Worm (Caenorhabditis elegans) whole organism, dauer: ENCODE data around the gene R09F10.3.

ENCODE experiments used
- unc-62 ChIP-seq: sonication (generic microtip); optimal IDR thresholded peaks from 2 replicates; lab custom pipeline; 2017; ENCODE audit warnings: missing biosample characterization, missing genetic modification reagents, missing genetic modification characterization

Gene R09F10.3

DNA sequence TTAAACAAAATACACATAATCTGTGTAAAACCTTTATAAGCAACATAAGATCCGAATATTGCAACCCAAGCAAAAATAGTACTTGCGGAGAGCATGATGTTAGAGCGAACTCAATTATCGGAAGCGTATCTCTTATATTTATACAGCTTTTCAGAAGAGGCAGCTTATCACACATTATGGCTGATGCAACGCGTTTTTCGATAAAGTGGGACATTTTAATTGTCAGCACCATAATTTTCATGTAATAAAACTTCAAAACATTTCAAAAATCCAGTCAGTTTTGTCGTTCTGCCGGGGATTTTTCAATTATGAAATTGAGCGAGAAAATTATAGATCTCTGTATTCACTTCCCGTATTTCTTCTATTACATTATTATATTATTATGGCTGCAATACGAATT, 51.8 kb downstream of the R09F10.3 start, which contains the start of gene drd-5:
TSS of gene drd-5 (minus strand) at position 101 of the 400 bp plus-strand sequence.
- TF ChIP-seq unc-62 (GFP tag; lab: Kevin White, UChicago) = no peak
